Worm (Caenorhabditis elegans): Measurements from ENCODE around the gene clec-24.

Gene clec-24

DNA sequence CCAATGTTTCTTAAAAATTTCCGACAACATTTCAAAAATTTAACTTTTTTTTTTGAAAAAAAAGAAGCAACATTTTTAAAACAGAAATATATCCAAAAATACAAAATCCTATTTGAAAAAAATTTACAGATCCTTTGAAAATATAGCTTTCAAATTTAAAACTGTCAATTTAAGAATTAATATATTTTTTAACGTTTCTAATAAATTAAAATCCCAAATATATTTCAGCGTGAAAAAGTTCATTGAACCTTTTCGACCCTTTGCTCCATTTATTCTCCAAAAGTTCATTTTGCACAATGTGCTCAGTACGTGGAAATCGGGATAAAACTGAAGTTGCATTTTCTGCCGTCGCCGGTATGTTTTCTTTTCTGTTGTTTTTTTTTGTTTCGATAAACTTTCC is 28.9 kb upstream of the clec-24 start, which contains the start of gene phy-3:
TSS of gene phy-3 (plus strand) at position 301 of the 400 bp plus-strand sequence.
- TF ChIP-seq hmg-11 (tag; optimal IDR thresholded peaks at IDR 0.05) (no peak), elt-2 (tag; optimal IDR thresholded peaks at IDR 0.05) (no peak), eor-1 (tag; optimal IDR thresholded peaks at IDR 0.05) (no peak), tbx-2 (tag; optimal IDR thresholded peaks at IDR 0.05) (no peak), sea-2 (GFP tag; optimal IDR thresholded peaks at IDR 0.05) (no peak), nhr-43 (tag; optimal IDR thresholded peaks at IDR 0.05; ENCODE audit: poor library complexity, severe bottlenecking) (no peak), pha-4 (tag; optimal IDR thresholded peaks at IDR 0.05) (no peak), ztf-4 (tag; optimal IDR thresholded peaks at IDR 0.05) (no peak), nhr-23 (tag; optimal IDR thresholded peaks at IDR 0.05) (no peak), nhr-25 (tag; optimal IDR thresholded peaks at IDR 0.05) (no peak), elt-3 (tag; optimal IDR thresholded peaks at IDR 0.05) (no peak), ceh-16 (tag; optimal IDR thresholded peaks at IDR 0.05) (no peak), nhr-11 (tag; optimal IDR thresholded peaks at IDR 0.05) (no peak), ceh-82 (tag; optimal IDR thresholded peaks at IDR 0.05) (no peak), pqm-1 (tag; optimal IDR thresholded peaks at IDR 0.05) (no peak), skn-1 (tag; optimal IDR thresholded peaks at IDR 0.05) (no peak), ZK546.5 (tag; optimal IDR thresholded peaks at IDR 0.05) (no peak), lin-39 (tag; optimal IDR thresholded peaks at IDR 0.05) (no peak), zag-1 (tag; optimal IDR thresholded peaks at IDR 0.05) (no peak)

DNA sequence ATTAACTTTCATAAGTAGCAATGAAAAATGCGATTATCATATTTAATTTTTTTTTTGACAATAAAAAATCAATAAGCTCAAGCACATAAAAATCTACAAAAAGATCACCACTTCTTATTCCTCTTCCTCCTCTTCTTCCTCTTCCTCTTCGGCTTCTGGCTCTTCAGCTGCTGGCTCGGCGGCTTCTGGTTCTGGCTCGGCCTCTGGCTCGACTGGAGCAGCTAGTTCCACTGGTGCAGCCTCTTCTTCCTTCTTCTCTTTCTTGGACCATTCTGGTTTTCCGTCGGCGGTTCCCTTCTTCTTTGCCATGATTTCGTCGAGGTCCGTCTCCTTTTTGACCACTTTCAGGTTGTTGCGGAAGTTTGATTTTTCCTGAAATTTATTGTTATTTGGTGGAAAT is 28.1 kb upstream of the clec-24 start:
- no peak for TF ChIP-seq ZK546.5 (tag; optimal IDR thresholded peaks at IDR 0.05)
- TF ChIP-seq R02D3.7 (tag; optimal IDR thresholded peaks at IDR 0.05) = no peak
- TF ChIP-seq snpc-4 (tag; optimal IDR thresholded peaks at IDR 0.05) = no peak
- TF ChIP-seq ztf-11 (tag; optimal IDR thresholded peaks at IDR 0.05) = no peak
- no peak for TF ChIP-seq jun-1 (tag; optimal IDR thresholded peaks at IDR 0.05)
- TF ChIP-seq lin-15B (tag; optimal IDR thresholded peaks at IDR 0.05) = no peak
- no peak for TF ChIP-seq tbx-2 (tag; optimal IDR thresholded peaks at IDR 0.05)
- no peak for TF ChIP-seq ama-1 (optimal IDR thresholded peaks at IDR 0.05)

DNA sequence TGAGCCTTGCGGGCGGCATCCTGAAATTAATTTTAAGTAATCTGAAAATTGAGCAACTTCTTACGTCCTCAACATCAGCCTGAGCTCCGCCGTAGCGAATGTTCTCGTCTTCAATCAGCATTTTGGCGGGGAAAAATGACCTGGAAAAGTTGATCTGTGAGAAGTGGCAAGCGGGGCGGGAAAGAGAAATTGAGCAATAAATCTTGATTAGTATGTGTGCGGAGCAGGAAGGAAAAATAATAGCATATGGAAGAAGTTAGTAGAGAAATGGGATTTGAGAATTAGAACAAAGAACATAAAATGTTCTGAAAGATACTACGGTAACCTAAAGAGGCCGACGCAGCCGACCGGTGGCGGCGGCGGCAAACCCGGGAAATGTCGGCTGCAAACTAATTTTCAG is 26.8 kb upstream of the clec-24 start, which contains the start of gene tni-3:
TSS of gene tni-3 (minus strand) at position 140 of the 400 bp plus-strand sequence.
- TF ChIP-seq elt-1 (tag; optimal IDR thresholded peaks at IDR 0.05) (no peak), egl-27 (tag; optimal IDR thresholded peaks at IDR 0.05) (no peak), egl-5 (tag; optimal IDR thresholded peaks at IDR 0.05) (no peak), elt-2 (tag; optimal IDR thresholded peaks at IDR 0.05) (no peak), nhr-67 (tag; optimal IDR thresholded peaks at IDR 0.05) (no peak), fkh-10 (GFP tag; optimal IDR thresholded peaks at IDR 0.05) (no peak), jun-1 (tag; optimal IDR thresholded peaks at IDR 0.05) (no peak), unc-39 (tag; optimal IDR thresholded peaks at IDR 0.05) (no peak), lsy-12 (tag; optimal IDR thresholded peaks at IDR 0.05) (no peak), lin-15B (tag; optimal IDR thresholded peaks at IDR 0.05) (no peak), nhr-43 (tag; optimal IDR thresholded peaks at IDR 0.05; ENCODE audit: poor library complexity, severe bottlenecking) (no peak), nhr-11 (tag; optimal IDR thresholded peaks at IDR 0.05) (no peak), ztf-11 (tag; optimal IDR thresholded peaks at IDR 0.05) (no peak), nhr-76 (tag; optimal IDR thresholded peaks at IDR 0.05) (no peak), snpc-4 (tag; optimal IDR thresholded peaks at IDR 0.05) (no peak), ZK546.5 (tag; optimal IDR thresholded peaks at IDR 0.05) (no peak), pqm-1 (tag; optimal IDR thresholded peaks at IDR 0.05) (no peak)

- TF ChIP-seq nhr-23 (tag; optimal IDR thresholded peaks at IDR 0.05) (no peak), elt-3 (tag; optimal IDR thresholded peaks at IDR 0.05) (no peak), zag-1 (tag; optimal IDR thresholded peaks at IDR 0.05) (no peak), egl-5 (tag; optimal IDR thresholded peaks at IDR 0.05) (no peak), ztf-4 (tag; optimal IDR thresholded peaks at IDR 0.05) (no peak)
These were observed 25.7 kb upstream of the clec-24 start for ce11 chrV:16836100-16836499.

DNA sequence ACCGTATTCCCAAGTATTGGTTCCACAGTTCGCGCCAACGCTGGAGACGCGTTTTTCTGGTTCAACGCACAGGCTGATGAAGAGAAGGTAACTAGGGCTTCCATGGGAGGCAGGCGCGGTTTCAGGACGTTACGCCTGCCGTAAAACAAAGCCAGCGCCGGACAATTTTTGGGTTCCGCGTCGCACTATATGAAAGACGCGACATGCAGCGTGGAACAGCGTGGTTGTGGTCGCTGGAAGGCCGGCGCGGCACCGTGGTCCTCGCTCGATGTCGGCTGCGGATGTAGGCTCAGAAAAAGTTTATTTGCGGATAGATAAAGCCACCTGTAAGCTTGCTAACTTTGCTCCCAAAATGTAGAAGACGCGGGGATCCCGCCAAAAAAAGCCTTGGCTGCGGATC is 23.4 kb upstream of the clec-24 start:
- TF ChIP-seq skn-1 (tag; optimal IDR thresholded peaks at IDR 0.05) = no peak
- TF ChIP-seq ztf-11 (tag; optimal IDR thresholded peaks at IDR 0.05) = no peak

- TF ChIP-seq jun-1 (tag; optimal IDR thresholded peaks at IDR 0.05) (peak; percentile 66), pqm-1 (tag; optimal IDR thresholded peaks at IDR 0.05) (peak; percentile 64), ama-1 (optimal IDR thresholded peaks at IDR 0.05) (no peak), ztf-11 (tag; optimal IDR thresholded peaks at IDR 0.05) (no peak), elt-2 (tag; optimal IDR thresholded peaks at IDR 0.05) (peak; percentile 90)
These were observed 21.5 kb upstream of the clec-24 start for ce11 chrV:16840283-16840682.
